Fruit fly (Drosophila melanogaster): ENCODE data around the gene Psa.

- no peak for TF ChIP-seq ttk (optimal IDR thresholded peaks at IDR 0.05)
- TF ChIP-seq psq (optimal IDR thresholded peaks at IDR 0.05) = no peak
- TF ChIP-seq h (optimal IDR thresholded peaks at IDR 0.05) = no peak
Observed at dm6 chr3L:1517274-1518047, 14.8 kb downstream of the Psa start.
